Fruit fly (Drosophila melanogaster): ENCODE data around the gene CG12811.

dm6 chr3R:10086683-10087082, 38.1 kb upstream of the CG12811 start:
- no peak for TF ChIP-seq CTCF (optimal IDR thresholded peaks at IDR 0.05)
- TF ChIP-seq CG8478 (optimal IDR thresholded peaks at IDR 0.05) = no peak
